Worm (Caenorhabditis elegans): ENCODE data around the gene Y38H6A.5.

Gene Y38H6A.5

DNA sequence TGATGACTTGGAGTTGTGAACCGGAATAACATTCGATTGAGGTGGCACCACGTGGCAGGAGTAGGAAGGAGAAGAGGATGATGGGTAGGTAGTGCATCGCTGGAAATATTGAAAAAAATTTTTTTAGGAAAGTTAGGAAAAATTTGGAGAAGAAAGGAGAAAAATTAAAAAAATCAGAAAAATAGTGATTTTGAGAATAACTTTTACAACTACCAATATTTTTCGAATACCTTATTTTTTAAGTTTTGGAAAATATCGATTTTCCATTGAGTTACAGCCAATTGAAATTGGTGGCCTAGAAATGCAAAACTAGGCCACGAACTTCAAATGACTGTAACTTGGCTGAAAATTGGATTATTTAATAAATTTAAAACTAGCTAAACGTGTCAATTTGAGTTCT lies at the start of gene Y38H6A.5:
Gene Y38H6A.5 (minus strand): TSS at position 101 of the 400 bp plus-strand sequence.
- TF ChIP-seq ceh-39 (tag; optimal IDR thresholded peaks at IDR 0.05): no peak
- no peak for TF ChIP-seq sptf-1 (tag; optimal IDR thresholded peaks at IDR 0.05)
- no peak for TF ChIP-seq cnd-1 (tag; optimal IDR thresholded peaks at IDR 0.05)

DNA sequence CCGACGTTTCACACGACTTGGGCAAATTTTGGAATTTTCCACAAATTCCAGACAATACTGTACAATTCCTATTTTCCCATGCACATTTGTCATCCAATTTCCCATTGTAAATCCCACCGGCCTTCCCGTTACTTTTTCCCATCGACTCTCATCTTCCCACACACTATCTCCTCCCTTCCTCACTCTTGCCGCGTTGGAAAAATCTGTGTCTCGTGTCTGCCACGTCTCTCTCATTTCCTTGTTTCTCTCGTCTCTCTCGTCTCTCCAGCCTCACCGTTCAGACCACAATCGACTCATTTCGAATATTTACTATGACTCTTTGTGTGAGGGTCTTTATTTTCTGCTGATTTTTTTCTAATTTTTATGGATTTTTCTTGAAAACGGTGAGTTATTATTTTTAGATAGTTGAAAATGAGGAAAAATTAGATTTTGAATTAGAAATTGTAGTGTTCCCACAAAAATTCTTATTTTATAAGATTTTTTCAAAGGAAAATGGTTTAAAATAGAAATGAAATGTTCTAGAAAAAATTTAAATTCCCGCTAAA lies 48.0 kb upstream of the Y38H6A.5 start, which contains the start of gene K02E2.11:
Gene K02E2.11 (plus strand): TSS at position 251 of the 545 bp plus-strand sequence.
- TF ChIP-seq mls-2 (tag; optimal IDR thresholded peaks at IDR 0.05) (no peak), zip-8 (tag; optimal IDR thresholded peaks at IDR 0.05) (no peak), ces-1 (GFP tag; optimal IDR thresholded peaks at IDR 0.05) (peak; percentile 42), nhr-2 (tag; optimal IDR thresholded peaks at IDR 0.05) (no peak), cnd-1 (tag; optimal IDR thresholded peaks at IDR 0.05) (no peak), nhr-28 (tag; optimal IDR thresholded peaks at IDR 0.05) (no peak), tbx-8 (GFP tag; optimal IDR thresholded peaks at IDR 0.05) (no peak), mab-5 (tag; optimal IDR thresholded peaks at IDR 0.05) (no peak), blmp-1 (tag; optimal IDR thresholded peaks at IDR 0.05) (no peak), mep-1 (tag; optimal IDR thresholded peaks at IDR 0.05) (no peak), lin-32 (GFP tag; optimal IDR thresholded peaks at IDR 0.05) (no peak), lsy-2 (tag; optimal IDR thresholded peaks at IDR 0.05) (no peak), elt-3 (tag; optimal IDR thresholded peaks at IDR 0.05) (no peak), nhr-76 (tag; optimal IDR thresholded peaks at IDR 0.05) (no peak), flh-1 (GFP tag; optimal IDR thresholded peaks at IDR 0.05) (no peak), unc-39 (tag; optimal IDR thresholded peaks at IDR 0.05) (no peak), ceh-43 (GFP tag; optimal IDR thresholded peaks at IDR 0.05) (no peak), ztf-11 (tag; optimal IDR thresholded peaks at IDR 0.05) (no peak), drap-1 (GFP tag; optimal IDR thresholded peaks at IDR 0.05) (peak; percentile 49), unc-120 (tag; optimal IDR thresholded peaks at IDR 0.05; ENCODE audit: poor library complexity, severe bottlenecking) (no peak), nhr-237 (tag; optimal IDR thresholded peaks at IDR 0.05) (peak; percentile 0), sem-2 (GFP tag; optimal IDR thresholded peaks at IDR 0.05) (no peak), pha-4 (tag; optimal IDR thresholded peaks at IDR 0.05) (peak; percentile 46), elt-1 (tag; optimal IDR thresholded peaks at IDR 0.05; ENCODE audit: borderline replicate concordance, insufficient read depth) (no peak), bed-3 (GFP tag; optimal IDR thresholded peaks at IDR 0.05) (no peak), hlh-1 (tag; optimal IDR thresholded peaks at IDR 0.05) (peak; percentile 58), snpc-4 (tag; optimal IDR thresholded peaks at IDR 0.05) (no peak), ceh-39 (tag; optimal IDR thresholded peaks at IDR 0.05) (peak; percentile 53), sptf-1 (tag; optimal IDR thresholded peaks at IDR 0.05) (no peak), nhr-12 (tag; optimal IDR thresholded peaks at IDR 0.05) (no peak), lin-13 (tag; optimal IDR thresholded peaks at IDR 0.05) (peak; percentile 13), unc-62 (GFP tag; optimal IDR thresholded peaks at IDR 0.05) (peak; percentile 37), M03D4.4 (tag; optimal IDR thresholded peaks at IDR 0.05) (no peak), ceh-83 (GFP tag; optimal IDR thresholded peaks at IDR 0.05) (no peak), ham-2 (GFP tag; optimal IDR thresholded peaks at IDR 0.05) (no peak)

DNA sequence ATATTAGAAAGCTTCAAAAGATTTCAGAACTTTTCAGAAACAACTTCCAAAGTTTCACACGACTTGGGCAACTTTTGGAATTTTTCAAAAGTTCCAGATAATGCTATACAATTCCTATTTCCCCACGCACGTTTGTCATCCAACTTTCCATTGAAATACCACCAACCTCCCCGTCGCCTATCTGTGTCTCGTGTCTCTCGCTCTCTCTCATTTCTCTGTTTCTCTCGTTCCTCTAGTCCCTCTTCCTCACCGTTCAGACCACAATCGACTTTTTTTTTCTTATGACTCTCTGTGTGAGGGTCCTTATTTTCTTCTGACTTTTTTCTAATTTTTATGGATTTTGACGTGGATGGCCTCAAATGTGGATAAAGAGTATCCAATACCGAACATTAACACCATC lies 45.2 kb upstream of the Y38H6A.5 start, which contains the start of gene K02E2.6:
Gene K02E2.6 (plus strand): TSS at position 242 of the 400 bp plus-strand sequence.
- TF ChIP-seq ztf-11 (tag; optimal IDR thresholded peaks at IDR 0.05) (no peak), mep-1 (tag; optimal IDR thresholded peaks at IDR 0.05) (peak; percentile 11), sem-2 (GFP tag; optimal IDR thresholded peaks at IDR 0.05) (no peak)

DNA sequence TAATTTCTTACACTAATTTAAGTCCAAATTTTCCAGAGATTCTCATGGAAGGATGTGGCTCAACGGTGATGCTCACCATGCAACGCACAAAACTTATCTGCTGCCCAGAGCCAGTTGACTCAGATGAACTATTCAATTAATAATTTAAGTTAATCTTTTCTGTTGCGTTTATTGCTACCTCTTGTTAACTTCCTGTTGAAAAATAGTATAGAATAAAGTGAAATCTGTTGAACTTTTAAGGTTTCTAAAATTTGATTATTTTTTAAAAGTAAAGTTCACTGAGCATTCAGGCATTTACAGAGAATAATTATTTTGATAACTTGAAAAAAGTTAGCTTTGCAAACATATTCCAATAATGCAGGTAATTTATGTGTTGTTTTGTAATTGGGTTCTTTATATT lies 40.9 kb upstream of the Y38H6A.5 start:
- TF ChIP-seq lsy-2 (tag; optimal IDR thresholded peaks at IDR 0.05) (no peak), ceh-43 (GFP tag; optimal IDR thresholded peaks at IDR 0.05) (no peak)
